Worm (Caenorhabditis elegans) whole organism, early embryonic: ENCODE results near the gene ZK688.5.

Experiments used
- ama-1 ChIP-seq: fragments of 150-350 bp; optimal IDR thresholded peaks from 2 replicates; lab custom pipeline; 2014
- flt-1 ChIP-seq: fragments of 200-800 bp; sonication (Bioruptor generic); IDR thresholded peaks from 2 replicates; pipeline ENCODE4 v1.3.6; 2022; ENCODE audit warnings: missing genetic modification characterization, missing compliant biosample characterization
- tbx-11 ChIP-seq: fragments of 200-800 bp; sonication (Bioruptor generic); IDR thresholded peaks from 2 replicates; pipeline ENCODE4 v1.3.6; 2022; ENCODE audit warnings: missing genetic modification characterization, missing compliant biosample characterization
- tra-4 ChIP-seq: sonication (generic microtip); optimal IDR thresholded peaks from 2 replicates; lab custom pipeline; 2017; ENCODE audit warnings: missing genetic modification characterization, missing compliant biosample characterization

ce11 chrIII:7889036-7889435 is 2.4 kb downstream of the ZK688.5 start:
- TF ChIP-seq tbx-11 (GFP tag; lab: Robert Waterston, UW) (no peak), tra-4 (tag; lab: Kevin White, UChicago) (no peak), flt-1 (GFP tag; lab: Robert Waterston, UW) (no peak), ama-1 (no peak)
